Worm (Caenorhabditis elegans) whole organism, mixed stage, embryonic: ENCODE results near the gene B0416.4.

Experiments
- M03D4.4 ChIP-seq: sonication (generic microtip); optimal IDR thresholded peaks from 2 replicates; lab custom pipeline; 2017; ENCODE audit warnings: mild to moderate bottlenecking, missing genetic modification characterization, missing compliant biosample characterization
- blmp-1 ChIP-seq: fragments of 150-350 bp; optimal IDR thresholded peaks from 2 replicates; lab custom pipeline; 2014; ENCODE audit warnings: missing biosample characterization, missing genetic modification characterization
- ceh-39 ChIP-seq: fragments of 150-350 bp; optimal IDR thresholded peaks from 2 replicates; lab custom pipeline; 2014; ENCODE audit warnings: missing biosample characterization, missing genetic modification characterization
- ceh-43 ChIP-seq: fragments of 200-800 bp; sonication (Bioruptor generic); optimal IDR thresholded peaks from 2 replicates; lab custom pipeline; 2018; ENCODE audit warnings: mild to moderate bottlenecking, missing genetic modification characterization, moderate library complexity, missing compliant biosample characterization
- ceh-83 ChIP-seq: fragments of 200-800 bp; sonication (Bioruptor generic); optimal IDR thresholded peaks from 2 replicates; lab custom pipeline; 2018; ENCODE audit warnings: mild to moderate bottlenecking, missing genetic modification characterization, missing compliant biosample characterization
- ces-1 ChIP-seq: fragments of 150-350 bp; optimal IDR thresholded peaks from 2 replicates; lab custom pipeline; 2014; ENCODE audit warnings: missing biosample characterization, missing genetic modification reagents, missing genetic modification characterization
- cnd-1 ChIP-seq: fragments of 200-800 bp; sonication (Bioruptor generic); optimal IDR thresholded peaks from 2 replicates; lab custom pipeline; 2018; ENCODE audit warnings: mild to moderate bottlenecking, missing genetic modification characterization, missing compliant biosample characterization
- drap-1 ChIP-seq: fragments of 200-800 bp; sonication (Bioruptor generic); optimal IDR thresholded peaks from 3 replicates; lab custom pipeline; 2018; ENCODE audit warnings: mild to moderate bottlenecking, missing genetic modification characterization, missing compliant biosample characterization
- elt-1 ChIP-seq: sonication (generic microtip); optimal IDR thresholded peaks from 2 replicates; lab custom pipeline; 2017; ENCODE audit warnings: missing genetic modification characterization, mild to moderate bottlenecking, missing compliant biosample characterization, antibody characterized with exemption, moderate library complexity, borderline replicate concordance; ENCODE audit not compliant: insufficient read depth
- elt-3 ChIP-seq: fragments of 150-350 bp; optimal IDR thresholded peaks from 2 replicates; lab custom pipeline; 2014; ENCODE audit warnings: missing biosample characterization, missing genetic modification characterization
- flh-1 ChIP-seq: fragments of 200-800 bp; sonication (Bioruptor generic); optimal IDR thresholded peaks from 2 replicates; lab custom pipeline; 2018; ENCODE audit warnings: mild to moderate bottlenecking, missing genetic modification characterization, moderate library complexity, missing compliant biosample characterization
- ham-2 ChIP-seq: fragments of 200-800 bp; sonication (Bioruptor generic); optimal IDR thresholded peaks from 2 replicates; lab custom pipeline; 2018; ENCODE audit warnings: mild to moderate bottlenecking, missing genetic modification characterization, missing compliant biosample characterization
- hlh-1 ChIP-seq: fragments of 150-350 bp; optimal IDR thresholded peaks from 2 replicates; lab custom pipeline; 2014; ENCODE audit warnings: missing biosample characterization, missing genetic modification reagents, missing genetic modification characterization
- lin-13 ChIP-seq: fragments of 150-350 bp; optimal IDR thresholded peaks from 2 replicates; lab custom pipeline; 2014; ENCODE audit warnings: missing biosample characterization, missing genetic modification characterization
- mab-5 ChIP-seq: fragments of 150-350 bp; optimal IDR thresholded peaks from 2 replicates; lab custom pipeline; 2014; ENCODE audit warnings: missing biosample characterization, missing genetic modification characterization
- mep-1 ChIP-seq: fragments of 150-350 bp; optimal IDR thresholded peaks from 2 replicates; lab custom pipeline; 2017; ENCODE audit warnings: missing biosample characterization, missing genetic modification reagents, missing genetic modification characterization, inconsistent platforms
- mls-2 ChIP-seq: sonication (generic microtip); optimal IDR thresholded peaks from 2 replicates; lab custom pipeline; 2016; ENCODE audit warnings: mild to moderate bottlenecking, missing genetic modification characterization, moderate library complexity, missing compliant biosample characterization
- nhr-12 ChIP-seq: fragments of 150-350 bp; optimal IDR thresholded peaks from 2 replicates; lab custom pipeline; 2014; ENCODE audit warnings: missing biosample characterization, missing genetic modification characterization
- nhr-237 ChIP-seq: fragments of 150-350 bp; optimal IDR thresholded peaks from 2 replicates; lab custom pipeline; 2014; ENCODE audit warnings: missing biosample characterization, missing genetic modification characterization
- nhr-76 ChIP-seq: sonication (generic microtip); optimal IDR thresholded peaks from 2 replicates; lab custom pipeline; 2017; ENCODE audit warnings: missing biosample characterization, missing genetic modification characterization
- sem-2 ChIP-seq: fragments of 200-800 bp; sonication (Bioruptor generic); optimal IDR thresholded peaks from 2 replicates; lab custom pipeline; 2018; ENCODE audit warnings: mild to moderate bottlenecking, missing genetic modification characterization, missing compliant biosample characterization
- snpc-4 ChIP-seq: fragments of 150-350 bp; optimal IDR thresholded peaks from 2 replicates; lab custom pipeline; 2014; ENCODE audit warnings: missing biosample characterization, missing genetic modification characterization
- sptf-1 ChIP-seq: sonication (generic microtip); optimal IDR thresholded peaks from 2 replicates; lab custom pipeline; 2017; ENCODE audit warnings: mild to moderate bottlenecking, missing genetic modification characterization, moderate library complexity, missing compliant biosample characterization
- unc-120 ChIP-seq: sonication (generic microtip); optimal IDR thresholded peaks from 2 replicates; lab custom pipeline; 2017; ENCODE audit warnings: missing genetic modification characterization, missing compliant biosample characterization; ENCODE audit not compliant: poor library complexity, severe bottlenecking
- unc-39 ChIP-seq: fragments of 150-350 bp; optimal IDR thresholded peaks from 2 replicates; lab custom pipeline; 2014; ENCODE audit warnings: missing biosample characterization, missing genetic modification characterization
- unc-62 ChIP-seq: fragments of 150-350 bp; optimal IDR thresholded peaks from 2 replicates; lab custom pipeline; 2014; ENCODE audit warnings: missing biosample characterization, missing genetic modification reagents, missing genetic modification characterization
- zip-8 ChIP-seq: fragments of 150-350 bp; optimal IDR thresholded peaks from 2 replicates; lab custom pipeline; 2014; ENCODE audit warnings: missing biosample characterization, missing genetic modification characterization
- ztf-11 ChIP-seq: fragments of 150-350 bp; optimal IDR thresholded peaks from 2 replicates; lab custom pipeline; 2014; ENCODE audit warnings: missing biosample characterization, missing genetic modification characterization

B0416.4 gene

DNA sequence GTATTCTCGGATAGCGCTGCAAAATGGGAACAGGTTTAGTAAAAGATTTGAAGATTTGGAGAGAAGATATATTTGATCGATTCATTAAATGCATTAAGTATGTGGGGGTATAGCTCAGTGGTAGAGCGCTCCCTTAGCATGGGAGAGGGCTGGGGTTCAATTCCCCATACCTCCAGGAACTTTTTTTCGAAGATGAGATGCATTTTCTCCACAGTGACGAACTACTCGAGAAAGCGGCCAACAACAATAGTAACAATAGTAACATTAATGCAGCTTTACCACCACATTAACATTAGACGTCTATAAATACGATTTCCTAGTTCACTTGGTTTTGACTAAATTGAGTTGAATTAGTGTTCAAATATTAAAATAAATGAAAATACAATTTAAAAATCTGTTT, 41.0 kb upstream of the B0416.4 start:
- TF ChIP-seq flh-1 (GFP tag; lab: Kevin White, UChicago) (no peak), ham-2 (GFP tag; lab: Kevin White, UChicago) (no peak), ceh-83 (GFP tag; lab: Kevin White, UChicago) (no peak), ztf-11 (tag; lab: Kevin White, UChicago) (no peak), drap-1 (GFP tag; lab: Kevin White, UChicago) (no peak), ceh-39 (tag; lab: Kevin White, UChicago) (no peak), elt-3 (tag; lab: Kevin White, UChicago) (no peak), sptf-1 (tag; lab: Kevin White, UChicago) (no peak)

DNA sequence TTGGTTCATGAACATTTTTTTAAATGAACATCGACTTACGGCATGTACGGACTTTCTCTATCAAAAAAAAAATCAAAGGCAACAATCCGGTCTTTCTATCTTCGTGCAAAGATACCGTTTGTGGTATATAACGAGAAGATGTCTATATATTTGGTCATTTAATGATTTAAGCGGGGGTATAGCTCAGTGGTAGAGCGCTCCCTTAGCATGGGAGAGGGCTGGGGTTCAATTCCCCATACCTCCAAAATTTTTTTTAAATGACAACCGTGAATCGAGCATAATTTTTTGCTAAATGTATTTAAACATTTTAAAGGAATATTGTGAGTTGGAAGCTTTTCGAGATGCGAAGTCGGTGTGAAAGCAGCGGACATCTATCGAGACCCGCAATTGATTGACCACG, 40.1 kb upstream of the B0416.4 start:
- no peak for TF ChIP-seq cnd-1 (tag; lab: Kevin White, UChicago)
- TF ChIP-seq elt-1 (tag; lab: Kevin White, UChicago), result no peak
- TF ChIP-seq elt-3 (tag; lab: Kevin White, UChicago), result no peak
- TF ChIP-seq ceh-39 (tag; lab: Kevin White, UChicago), result no peak
- TF ChIP-seq mep-1, result no peak
- no peak for TF ChIP-seq unc-120
- no peak for TF ChIP-seq mab-5
- TF ChIP-seq unc-62 (GFP tag; lab: Kevin White, UChicago), result no peak
- TF ChIP-seq ces-1 (GFP tag; lab: Kevin White, UChicago), result no peak
- TF ChIP-seq nhr-237 (tag; lab: Kevin White, UChicago), result no peak
- no peak for TF ChIP-seq nhr-76 (tag; lab: Kevin White, UChicago)
- no peak for TF ChIP-seq ztf-11 (tag; lab: Kevin White, UChicago)
- no peak for TF ChIP-seq sem-2 (GFP tag; lab: Kevin White, UChicago)
- no peak for TF ChIP-seq zip-8 (tag; lab: Kevin White, UChicago)
- TF ChIP-seq ham-2 (GFP tag; lab: Kevin White, UChicago), result no peak
- TF ChIP-seq mls-2 (tag; lab: Kevin White, UChicago), result no peak
- TF ChIP-seq lin-13 (tag; lab: Kevin White, UChicago), result no peak

DNA sequence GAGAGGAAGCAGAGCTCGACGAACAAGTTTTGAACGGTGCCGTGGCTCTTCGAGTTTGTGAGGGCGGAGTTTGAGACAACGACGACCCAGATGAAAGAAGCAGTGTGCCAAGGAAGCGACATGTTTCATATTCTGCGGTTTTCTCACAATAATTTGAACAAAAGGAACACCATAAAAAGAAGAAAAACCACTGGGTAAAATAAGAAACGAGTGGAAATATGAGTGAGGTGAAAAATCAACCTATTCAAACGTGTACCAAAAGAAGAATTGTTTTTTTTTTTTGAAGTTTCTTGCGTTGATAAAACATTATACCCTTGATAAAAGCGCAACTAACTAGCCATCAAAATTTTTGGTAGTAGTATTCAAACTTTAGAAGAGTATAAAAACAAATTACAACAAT, 36.6 kb upstream of the B0416.4 start, which contains the start of gene lgc-4:
lgc-4 (minus strand) TSS at position 101 of the 400 bp plus-strand sequence.
- TF ChIP-seq zip-8 (tag; lab: Kevin White, UChicago), result no peak
- no peak for TF ChIP-seq ces-1 (GFP tag; lab: Kevin White, UChicago)
- no peak for TF ChIP-seq flh-1 (GFP tag; lab: Kevin White, UChicago)
- TF ChIP-seq ham-2 (GFP tag; lab: Kevin White, UChicago), result no peak
- no peak for TF ChIP-seq hlh-1 (tag; lab: Kevin White, UChicago)
- TF ChIP-seq sptf-1 (tag; lab: Kevin White, UChicago), result no peak
- TF ChIP-seq ztf-11 (tag; lab: Kevin White, UChicago), result no peak
- no peak for TF ChIP-seq snpc-4 (tag; lab: Kevin White, UChicago)
- TF ChIP-seq elt-3 (tag; lab: Kevin White, UChicago), result no peak
- TF ChIP-seq ceh-43 (GFP tag; lab: Kevin White, UChicago), result no peak
- no peak for TF ChIP-seq mep-1
- no peak for TF ChIP-seq unc-39 (tag; lab: Kevin White, UChicago)
- TF ChIP-seq mab-5, result no peak
- no peak for TF ChIP-seq blmp-1 (tag; lab: Kevin White, UChicago)

DNA sequence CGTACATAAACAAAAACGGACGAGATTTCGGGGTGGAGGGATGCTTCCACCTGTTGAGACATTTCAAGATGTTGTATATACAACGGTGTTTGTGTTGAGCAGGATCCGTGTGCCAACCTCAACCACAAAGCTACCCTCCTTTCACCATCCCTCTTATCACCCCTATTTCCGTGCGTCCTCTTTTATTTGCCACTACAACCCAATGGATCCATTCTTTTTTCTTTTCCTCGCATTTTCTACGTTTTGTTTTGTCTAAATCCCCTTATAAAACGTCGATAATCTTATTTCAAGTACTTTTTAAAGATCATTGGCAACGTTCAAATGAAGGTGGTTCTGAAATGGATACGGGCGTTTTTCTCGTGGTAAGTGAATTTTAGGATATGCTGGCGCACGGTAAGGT, 35.5 kb upstream of the B0416.4 start, which contains the start of gene gpa-12:
gpa-12 (plus strand) TSS at position 301 of the 400 bp plus-strand sequence.
- TF ChIP-seq M03D4.4 (no peak), ham-2 (GFP tag; lab: Kevin White, UChicago) (no peak), mab-5 (no peak), ceh-83 (GFP tag; lab: Kevin White, UChicago) (no peak), elt-3 (tag; lab: Kevin White, UChicago) (no peak), nhr-76 (tag; lab: Kevin White, UChicago) (no peak), unc-120 (no peak), unc-62 (GFP tag; lab: Kevin White, UChicago) (no peak), nhr-12 (no peak), lin-13 (tag; lab: Kevin White, UChicago) (no peak)

DNA sequence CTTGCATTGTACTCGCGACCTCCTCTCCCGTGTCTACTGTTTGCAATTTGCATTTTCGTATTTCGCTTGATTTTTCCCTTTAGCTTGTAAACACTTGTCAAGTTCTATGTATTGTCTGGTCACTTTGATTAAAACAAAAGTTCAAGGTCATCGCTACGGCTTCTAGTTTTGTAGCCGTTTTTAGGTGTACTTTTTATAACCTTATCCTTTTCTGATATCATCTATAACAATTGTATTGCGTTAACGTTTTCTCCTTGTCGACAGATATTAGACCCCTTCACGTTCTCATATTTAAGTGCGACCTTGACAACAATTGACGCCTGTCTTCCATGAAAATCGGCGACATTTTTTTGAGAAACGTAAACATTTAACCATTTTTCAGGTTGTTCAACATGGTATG, 32.1 kb upstream of the B0416.4 start:
- TF ChIP-seq zip-8 (tag; lab: Kevin White, UChicago), result no peak
- no peak for TF ChIP-seq flh-1 (GFP tag; lab: Kevin White, UChicago)
- no peak for TF ChIP-seq mab-5
- TF ChIP-seq cnd-1 (tag; lab: Kevin White, UChicago), result no peak
- no peak for TF ChIP-seq unc-62 (GFP tag; lab: Kevin White, UChicago)
- no peak for TF ChIP-seq hlh-1 (tag; lab: Kevin White, UChicago)
- TF ChIP-seq, all 35 proteins: peak for 0
